Worm (Caenorhabditis elegans): Measurements from ENCODE around the gene pals-28.

ce11 chrIII:4395857-4396256, 11.3 kb downstream of the pals-28 start:
- TF ChIP-seq Y53G8AR.9 (GFP tag; conservative IDR thresholded peaks at IDR 0.05) = no peak
- TF ChIP-seq rpc-1 (optimal IDR thresholded peaks at IDR 0.05) = no peak
- no peak for TF ChIP-seq rpc-1 (tag; optimal IDR thresholded peaks at IDR 0.05)
- no peak for TF ChIP-seq ceh-27 (GFP tag; optimal IDR thresholded peaks at IDR 0.05)
- no peak for TF ChIP-seq snpc-4 (GFP tag; optimal IDR thresholded peaks at IDR 0.05)
- TF ChIP-seq snpc-4 (tag; optimal IDR thresholded peaks at IDR 0.05) = no peak
